Fruit fly (Drosophila melanogaster) Kc167 (cell line): ENCODE data around the gene CG14400.

Experiments used
- h ChIP-seq: fragments of >200 bp; optimal IDR thresholded peaks from 3 replicates; lab custom pipeline; 2018; ENCODE audit warnings: missing external identifiers
- insv ChIP-seq: fragments of >200 bp; optimal IDR thresholded peaks from 3 replicates; lab custom pipeline; 2018; ENCODE audit warnings: missing external identifiers
- ttk ChIP-seq: sonication (Bioruptor generic); optimal IDR thresholded peaks from 2 replicates; lab custom pipeline; 2017; ENCODE audit warnings: missing external identifiers

DNA sequence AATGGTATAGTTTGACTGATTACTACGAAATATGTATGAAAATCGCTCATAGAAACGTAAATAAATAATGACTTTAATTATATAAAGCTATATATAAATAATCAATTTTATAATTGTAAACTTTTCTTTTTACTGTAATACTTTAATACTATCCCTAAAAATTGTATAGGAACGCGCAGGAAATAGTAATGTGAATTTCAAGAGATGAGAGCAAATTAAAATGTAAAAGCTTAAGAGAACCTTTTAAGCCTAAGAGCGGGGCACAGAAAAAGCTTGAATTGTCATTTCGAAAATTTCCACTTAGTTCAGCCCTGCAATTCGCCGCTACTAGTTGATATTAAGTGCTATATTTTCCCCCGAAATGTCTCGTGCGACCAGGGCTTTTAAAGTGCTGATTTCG is 28.4 kb downstream of the CG14400 start, which contains the start of gene CG31673:
- no peak for TF ChIP-seq h
- no peak for TF ChIP-seq insv (lab: Kevin White, UChicago)
- TF ChIP-seq ttk (lab: Kevin White, UChicago): no peak
